Fruit fly (Drosophila melanogaster): Measurements from ENCODE around the gene KLHL18.

The KLHL18 gene

dm6 chr3R:11974631-11975030 lies 35.6 kb downstream of the KLHL18 start, which contains the start of gene Tango9 (continued):
- peak; percentile 25 for TF ChIP-seq CG2712 (tag; optimal IDR thresholded peaks at IDR 0.05)
- no peak for TF ChIP-seq sisA (GFP tag; IDR thresholded peaks at IDR 0.05)
- TF ChIP-seq br (optimal IDR thresholded peaks at IDR 0.05), result no peak
- no peak for TF ChIP-seq CG1832 (GFP tag; optimal IDR thresholded peaks at IDR 0.05)
- TF ChIP-seq ssp (GFP tag; IDR thresholded peaks at IDR 0.05), result 0 out of 2 replicates have a peak, but pooled peaks have one; percentile 5
- no peak for TF ChIP-seq CG6175 (GFP tag; IDR thresholded peaks at IDR 0.05)
- no peak for TF ChIP-seq ara (GFP tag; IDR thresholded peaks at IDR 0.05)
- TF ChIP-seq CG18599 (GFP tag; optimal IDR thresholded peaks at IDR 0.05), result no peak
- TF ChIP-seq Adf1 (GFP tag; IDR thresholded peaks at IDR 0.05), result no peak
- TF ChIP-seq Hmr (GFP tag; optimal IDR thresholded peaks at IDR 0.05), result peak; percentile 52
- TF ChIP-seq ems (GFP tag; optimal IDR thresholded peaks at IDR 0.05), result no peak
- TF ChIP-seq CG17802 (tag; optimal IDR thresholded peaks at IDR 0.05), result peak; percentile 95
- TF ChIP-seq slou (GFP tag; optimal IDR thresholded peaks at IDR 0.05), result no peak
- TF ChIP-seq CG11085 (GFP tag; IDR thresholded peaks at IDR 0.05), result no peak
- no peak for TF ChIP-seq pros (GFP tag; optimal IDR thresholded peaks at IDR 0.05)
- no peak for TF ChIP-seq TFAM (GFP tag; optimal IDR thresholded peaks at IDR 0.05)
- TF ChIP-seq tx (GFP tag; optimal IDR thresholded peaks at IDR 0.05), result no peak
- TF ChIP-seq Atf6 (GFP tag; IDR thresholded peaks at IDR 0.05), result no peak
- no peak for TF ChIP-seq CG30431 (GFP tag; optimal IDR thresholded peaks at IDR 0.05)
- TF ChIP-seq Pdp1 (GFP tag; optimal IDR thresholded peaks at IDR 0.05), result peak in 1 of 2 experiments; percentile 18
- TF ChIP-seq kay (GFP tag; optimal IDR thresholded peaks at IDR 0.05), result no peak
- peak; percentile 19 for TF ChIP-seq Nf-YC (tag; optimal IDR thresholded peaks at IDR 0.05)
- no peak for TF ChIP-seq CG2199 (GFP tag; IDR thresholded peaks at IDR 0.05)
- TF ChIP-seq Antp (GFP tag; optimal IDR thresholded peaks at IDR 0.05), result no peak
- no peak for TF ChIP-seq PHDP (tag; optimal IDR thresholded peaks at IDR 0.05)
- TF ChIP-seq zfh1 (GFP tag; IDR thresholded peaks at IDR 0.05), result no peak
- no peak for TF ChIP-seq chif (GFP tag; optimal IDR thresholded peaks at IDR 0.05)
- TF ChIP-seq CG11723 (GFP tag; optimal IDR thresholded peaks at IDR 0.05), result no peak
- no peak for TF ChIP-seq run (tag; optimal IDR thresholded peaks at IDR 0.05)
- TF ChIP-seq vvl (GFP tag; IDR thresholded peaks at IDR 0.05), result 0 out of 2 replicates have a peak, but pooled peaks have one; percentile 33
- peak; percentile 88 for TF ChIP-seq Ets97D (GFP tag; optimal IDR thresholded peaks at IDR 0.05)
- TF ChIP-seq CG7271 (tag; optimal IDR thresholded peaks at IDR 0.05), result no peak
- no peak for TF ChIP-seq nerfin-2 (GFP tag; IDR thresholded peaks at IDR 0.05; ENCODE audit: partially characterized antibody)
- no peak for TF ChIP-seq prd (optimal IDR thresholded peaks at IDR 0.05)
- TF ChIP-seq prd (GFP tag; IDR thresholded peaks at IDR 0.05), result no peak
- peak; percentile 93 for TF ChIP-seq E2f2 (GFP tag; IDR thresholded peaks at IDR 0.05)
- TF ChIP-seq CG4617 (GFP tag; optimal IDR thresholded peaks at IDR 0.05; ENCODE audit: borderline replicate concordance), result peak; percentile 45
- TF ChIP-seq CG11456 (GFP tag; IDR thresholded peaks at IDR 0.05), result no peak
- no peak for TF ChIP-seq so (GFP tag; IDR thresholded peaks at IDR 0.05)
- no peak for TF ChIP-seq Mad (GFP tag; optimal IDR thresholded peaks at IDR 0.05)
- no peak for TF ChIP-seq wdn (GFP tag; IDR thresholded peaks at IDR 0.05)
- TF ChIP-seq CG7745 (tag; optimal IDR thresholded peaks at IDR 0.05), result no peak
- no peak for TF ChIP-seq en (GFP tag; optimal IDR thresholded peaks at IDR 0.05)

- TF ChIP-seq Med (GFP tag), result peak; percentile 35
- TF ChIP-seq CG17802 (tag; optimal IDR thresholded peaks at IDR 0.05), result no peak
- TF ChIP-seq ac (GFP tag; optimal IDR thresholded peaks at IDR 0.05), result no peak
- 0 out of 2 replicates have a peak, but pooled peaks have one; percentile 10 for TF ChIP-seq Bgb (GFP tag; IDR thresholded peaks at IDR 0.05; ENCODE audit: partially characterized antibody)
These were observed 36.4 kb downstream of the KLHL18 start for dm6 chr3R:11973826-11974225.
